Worm (Caenorhabditis elegans): ENCODE data around the gene T20D4.10.
"Not testable (repeated sequence)": the region's sequence is repeated elsewhere in the genome, so short reads cannot be mapped to it uniquely, and the experiment has no call there.

T20D4.10 gene

ce11 chrV:3362475-3362874 is 37.6 kb upstream of the T20D4.10 start, which contains the start of gene C04E12.4:
C04E12.4 (plus strand) TSS chrV:3362775.
- no peak for TF ChIP-seq pes-1 (GFP tag; IDR thresholded peaks at IDR 0.05)
- no peak for TF ChIP-seq sea-1 (GFP tag; conservative IDR thresholded peaks at IDR 0.05)
- TF ChIP-seq ets-7 (tag; optimal IDR thresholded peaks at IDR 0.05), result no peak
- no peak for TF ChIP-seq flt-1 (GFP tag; IDR thresholded peaks at IDR 0.05)
- no peak for TF ChIP-seq B0310.2 (tag; optimal IDR thresholded peaks at IDR 0.05)
- TF ChIP-seq hmg-4 (GFP tag; optimal IDR thresholded peaks at IDR 0.05), result no peak
- no peak for TF ChIP-seq F13C5.2 (tag; optimal IDR thresholded peaks at IDR 0.05)

ce11 chrV:3367773-3368172 is 32.3 kb upstream of the T20D4.10 start, which contains the start of gene C04E12.2:
C04E12.2 (plus strand) TSS chrV:3368073.
- not testable (repeated sequence) for TF ChIP-seq B0310.2 (tag; optimal IDR thresholded peaks at IDR 0.05); hnd-1 (tag; optimal IDR thresholded peaks at IDR 0.05); hmg-4 (GFP tag; optimal IDR thresholded peaks at IDR 0.05)

- TF ChIP-seq B0310.2 (tag; optimal IDR thresholded peaks at IDR 0.05) (no peak), aly-1 (tag; optimal IDR thresholded peaks at IDR 0.05) (no peak), hmbx-1 (tag; optimal IDR thresholded peaks at IDR 0.05) (no peak), pes-1 (GFP tag; IDR thresholded peaks at IDR 0.05) (no peak), hmg-4 (GFP tag; optimal IDR thresholded peaks at IDR 0.05) (no peak), scrt-1 (GFP tag; IDR thresholded peaks at IDR 0.05) (no peak)
Measured at ce11 chrV:3372673-3373072, 27.4 kb upstream of the T20D4.10 start, which contains the start of gene srx-121. srx-121 (minus strand) TSS chrV:3372773.

- TF ChIP-seq B0310.2 (tag; optimal IDR thresholded peaks at IDR 0.05) (no peak), ceh-13 (GFP tag; optimal IDR thresholded peaks at IDR 0.05) (no peak), hnd-1 (tag; optimal IDR thresholded peaks at IDR 0.05) (no peak), flt-1 (GFP tag; IDR thresholded peaks at IDR 0.05) (no peak), aly-1 (tag; optimal IDR thresholded peaks at IDR 0.05) (no peak), F13C5.2 (tag; optimal IDR thresholded peaks at IDR 0.05) (no peak), hmg-4 (GFP tag; optimal IDR thresholded peaks at IDR 0.05) (no peak), sea-1 (GFP tag; conservative IDR thresholded peaks at IDR 0.05) (no peak), ceh-36 (tag; optimal IDR thresholded peaks at IDR 0.05) (no peak), pes-1 (GFP tag; IDR thresholded peaks at IDR 0.05) (no peak), hmbx-1 (tag; optimal IDR thresholded peaks at IDR 0.05) (no peak), tbx-37 (GFP tag; conservative IDR thresholded peaks at IDR 0.05) (no peak)
Measured at ce11 chrV:3376973-3377372, 23.1 kb upstream of the T20D4.10 start, which contains the start of gene srbc-2. srbc-2 (minus strand) TSS chrV:3377073.

DNA sequence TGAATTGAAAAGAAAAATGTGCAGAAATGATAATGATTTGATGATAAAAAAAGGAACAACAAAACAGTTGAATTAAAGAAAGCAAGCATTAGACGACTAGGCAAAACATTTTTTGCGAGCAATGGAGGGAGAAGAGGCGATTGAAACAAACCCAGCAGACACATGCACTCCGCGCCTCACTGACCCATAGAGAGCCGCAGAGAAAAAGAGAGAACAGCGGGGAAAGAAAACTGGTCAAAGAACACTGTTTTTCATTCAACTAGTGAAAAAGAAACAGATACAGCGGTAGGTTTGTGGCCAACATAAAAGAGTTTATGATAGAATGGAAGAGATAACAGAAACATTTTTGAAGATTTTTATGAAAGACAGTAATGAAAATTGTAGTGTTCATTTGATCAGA is 11.8 kb upstream of the T20D4.10 start:
- TF ChIP-seq hmbx-1 (tag; optimal IDR thresholded peaks at IDR 0.05) (no peak), tbx-37 (GFP tag; conservative IDR thresholded peaks at IDR 0.05) (no peak), scrt-1 (GFP tag; IDR thresholded peaks at IDR 0.05) (no peak), tbx-11 (GFP tag; IDR thresholded peaks at IDR 0.05) (no peak), hmg-4 (GFP tag; optimal IDR thresholded peaks at IDR 0.05) (no peak), hnd-1 (tag; optimal IDR thresholded peaks at IDR 0.05) (no peak), aly-1 (tag; optimal IDR thresholded peaks at IDR 0.05) (no peak), B0310.2 (tag; optimal IDR thresholded peaks at IDR 0.05) (no peak), ceh-36 (tag; optimal IDR thresholded peaks at IDR 0.05) (no peak), ceh-13 (GFP tag; optimal IDR thresholded peaks at IDR 0.05) (no peak), flt-1 (GFP tag; IDR thresholded peaks at IDR 0.05) (no peak), sea-1 (GFP tag; conservative IDR thresholded peaks at IDR 0.05) (no peak), ets-7 (tag; optimal IDR thresholded peaks at IDR 0.05) (no peak), pes-1 (GFP tag; IDR thresholded peaks at IDR 0.05) (no peak), ama-1 (optimal IDR thresholded peaks at IDR 0.05) (no peak), F13C5.2 (tag; optimal IDR thresholded peaks at IDR 0.05) (no peak), tra-4 (tag; optimal IDR thresholded peaks at IDR 0.05) (no peak)

DNA sequence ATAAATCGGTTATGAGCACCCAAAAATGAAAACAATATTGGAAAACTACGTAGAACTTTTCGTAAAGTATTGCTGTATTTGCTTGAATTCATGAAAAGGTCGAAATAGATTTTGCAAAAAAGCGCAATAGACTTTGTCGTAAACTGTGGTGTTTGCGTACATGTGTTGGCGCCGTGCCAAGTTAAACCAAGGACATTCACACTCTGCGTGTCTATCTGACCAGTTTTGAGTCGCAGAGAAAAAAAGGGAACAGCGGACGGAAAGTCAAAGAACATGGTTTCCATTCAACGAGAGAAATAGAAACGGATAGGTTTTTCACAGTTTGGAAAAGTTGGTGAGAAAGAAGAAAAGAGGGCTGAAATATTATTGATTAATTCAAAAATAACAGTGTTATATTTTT is 9.0 kb upstream of the T20D4.10 start:
- no peak for TF ChIP-seq scrt-1 (GFP tag; IDR thresholded peaks at IDR 0.05)

ce11 chrV:3394065-3394464 is 6.0 kb upstream of the T20D4.10 start:
- no peak for TF ChIP-seq scrt-1 (GFP tag; IDR thresholded peaks at IDR 0.05)
- TF ChIP-seq tra-4 (tag; optimal IDR thresholded peaks at IDR 0.05), result no peak
- no peak for TF ChIP-seq tbx-37 (GFP tag; conservative IDR thresholded peaks at IDR 0.05)
- no peak for TF ChIP-seq ets-7 (tag; optimal IDR thresholded peaks at IDR 0.05)
- TF ChIP-seq flt-1 (GFP tag; IDR thresholded peaks at IDR 0.05), result no peak
- no peak for TF ChIP-seq sea-1 (GFP tag; conservative IDR thresholded peaks at IDR 0.05)
- no peak for TF ChIP-seq hmbx-1 (tag; optimal IDR thresholded peaks at IDR 0.05)
- TF ChIP-seq hnd-1 (tag; optimal IDR thresholded peaks at IDR 0.05), result no peak
- TF ChIP-seq aly-1 (tag; optimal IDR thresholded peaks at IDR 0.05), result no peak
- TF ChIP-seq B0310.2 (tag; optimal IDR thresholded peaks at IDR 0.05), result no peak
- TF ChIP-seq tbx-11 (GFP tag; IDR thresholded peaks at IDR 0.05), result no peak
- no peak for TF ChIP-seq ceh-36 (tag; optimal IDR thresholded peaks at IDR 0.05)
- TF ChIP-seq ama-1 (optimal IDR thresholded peaks at IDR 0.05), result no peak
- no peak for TF ChIP-seq ceh-13 (GFP tag; optimal IDR thresholded peaks at IDR 0.05)

ce11 chrV:3394694-3395240 is 5.3 kb upstream of the T20D4.10 start, which contains the start of gene T20D4.15:
T20D4.15 (minus strand) TSS chrV:3394744.
- TF ChIP-seq aly-1 (tag; optimal IDR thresholded peaks at IDR 0.05) (no peak), flt-1 (GFP tag; IDR thresholded peaks at IDR 0.05) (no peak), ama-1 (optimal IDR thresholded peaks at IDR 0.05) (no peak), tbx-11 (GFP tag; IDR thresholded peaks at IDR 0.05) (no peak), B0310.2 (tag; optimal IDR thresholded peaks at IDR 0.05) (no peak), scrt-1 (GFP tag; IDR thresholded peaks at IDR 0.05) (no peak), ceh-36 (tag; optimal IDR thresholded peaks at IDR 0.05) (no peak), tra-4 (tag; optimal IDR thresholded peaks at IDR 0.05) (no peak), hmbx-1 (tag; optimal IDR thresholded peaks at IDR 0.05) (no peak), ets-7 (tag; optimal IDR thresholded peaks at IDR 0.05) (no peak), tbx-37 (GFP tag; conservative IDR thresholded peaks at IDR 0.05) (no peak)
